In the genomic region with DNA sequence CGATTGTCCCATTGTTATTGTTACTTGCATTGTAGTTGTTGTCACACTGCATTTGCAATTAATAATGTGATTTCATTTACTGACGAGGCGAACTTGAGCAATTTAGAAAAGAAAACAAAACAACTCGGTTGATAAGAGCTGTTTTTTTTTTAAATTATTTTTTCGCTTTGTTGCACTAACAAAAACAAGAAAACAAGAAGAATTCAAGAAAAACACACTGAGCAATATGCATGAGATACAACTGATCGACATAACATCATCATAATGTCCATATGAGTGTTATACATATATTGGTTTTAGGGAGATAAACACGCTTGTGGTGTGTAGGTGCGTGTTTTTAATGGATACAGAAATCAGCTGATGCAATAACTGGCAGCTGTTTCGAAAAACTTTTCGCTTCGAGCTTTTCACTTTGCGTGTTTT, we compare ENCODE assay signal across 1 fruit fly cellular context.
TF ChIP-seq lines count a peak whose summit lies in the region.

No protein-coding gene starts in this region.

TF ChIP-seq in whole organism, embryonic, 481 proteins besides CTCF, POLR2A, EP300 and RAD21 (continued from another document):
- TF ChIP-seq amos (GFP tag; IDR thresholded peaks at IDR 0.05; lab: Robert Waterston, UW; ENCODE audit: partially characterized antibody) = no peak
